Worm (Caenorhabditis elegans): ENCODE results near the gene R09E10.5.
"Not testable (repeated sequence)": the region's sequence is repeated elsewhere in the genome, so short reads cannot be mapped to it uniquely, and the experiment has no call there.

The R09E10.5 gene

ce11 chrIV:10322650-10323049 lies 20.5 kb upstream of the R09E10.5 start, which contains the start of gene R09E10.1:
TSS of gene R09E10.1 (minus strand) at chrIV:10322750.
- not testable (repeated sequence) for TF ChIP-seq cebp-2 (GFP tag; IDR thresholded peaks at IDR 0.05); cebp-1 (GFP tag; IDR thresholded peaks at IDR 0.05); cebp-1 (tag; optimal IDR thresholded peaks at IDR 0.05); ztf-22 (GFP tag; optimal IDR thresholded peaks at IDR 0.05)

- TF ChIP-seq ztf-6 (GFP tag; IDR thresholded peaks at IDR 0.05): no peak
- TF ChIP-seq snpc-4 (GFP tag; optimal IDR thresholded peaks at IDR 0.05): no peak
- no peak for TF ChIP-seq snpc-4 (tag; optimal IDR thresholded peaks at IDR 0.05)
- no peak for TF ChIP-seq lsy-27 (tag; optimal IDR thresholded peaks at IDR 0.05; ENCODE audit: borderline replicate concordance, insufficient read depth)
- no peak for TF ChIP-seq ztf-26 (tag; optimal IDR thresholded peaks at IDR 0.05)
- TF ChIP-seq ztf-25 (GFP tag; IDR thresholded peaks at IDR 0.05): no peak
- TF ChIP-seq nhr-27 (tag; optimal IDR thresholded peaks at IDR 0.05): no peak
- TF ChIP-seq ceh-91 (GFP tag; IDR thresholded peaks at IDR 0.05): no peak
- no peak for TF ChIP-seq nhr-90 (tag; optimal IDR thresholded peaks at IDR 0.05)
- TF ChIP-seq tbp1 (GFP tag; optimal IDR thresholded peaks at IDR 0.05): no peak
- TF ChIP-seq F23B12.7 (tag; optimal IDR thresholded peaks at IDR 0.05; ENCODE audit: insufficient read depth): no peak
- no peak for TF ChIP-seq aptf-3 (GFP tag; IDR thresholded peaks at IDR 0.05)
- TF ChIP-seq F10E7.11 (tag; optimal IDR thresholded peaks at IDR 0.05): no peak
- TF ChIP-seq him-1 (tag; optimal IDR thresholded peaks at IDR 0.05): no peak
- TF ChIP-seq bed-2 (GFP tag; IDR thresholded peaks at IDR 0.05): no peak
- TF ChIP-seq ZK185.1 (tag; optimal IDR thresholded peaks at IDR 0.05; ENCODE audit: poor library complexity, severe bottlenecking): no peak
Measured at ce11 chrIV:10318199-10318598, 16.1 kb upstream of the R09E10.5 start, which contains the start of gene R09E10.2. TSS of gene R09E10.2 (minus strand) at chrIV:10318299.

DNA sequence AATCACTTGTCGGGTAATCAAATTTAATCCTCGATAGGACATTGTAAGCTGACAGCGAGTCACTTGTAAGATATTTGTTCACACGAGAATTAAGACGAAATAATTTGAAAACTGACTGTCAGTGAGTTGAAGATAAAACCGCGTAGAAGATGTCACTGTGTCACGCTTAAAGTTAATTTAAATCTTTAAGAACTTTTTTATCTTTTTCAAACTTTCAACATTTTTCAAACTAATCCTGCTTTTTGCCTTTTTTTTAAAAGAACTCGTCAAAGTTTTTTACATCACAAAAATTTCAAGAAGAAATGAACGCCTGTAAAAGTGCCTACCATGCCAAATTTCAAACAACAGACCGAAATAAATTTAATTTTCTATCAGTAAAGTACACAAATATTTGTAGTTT lies 11.5 kb upstream of the R09E10.5 start, which contains the start of gene acs-18:
Gene acs-18, minus strand, starts transcription at position 101 of the 400 bp plus-strand sequence.
- TF ChIP-seq F39B2.1 (GFP tag; IDR thresholded peaks at IDR 0.05) (no peak), pbrm-1 (GFP tag; IDR thresholded peaks at IDR 0.05) (no peak), attf-5 (GFP tag; optimal IDR thresholded peaks at IDR 0.05) (no peak), mxl-1 (tag; optimal IDR thresholded peaks at IDR 0.05) (no peak), lir-1 (GFP tag; conservative IDR thresholded peaks at IDR 0.05) (no peak), B0261.1 (tag; optimal IDR thresholded peaks at IDR 0.05) (no peak), xnd-1 (tag; optimal IDR thresholded peaks at IDR 0.05) (no peak), let-526 (GFP tag; IDR thresholded peaks at IDR 0.05) (no peak), ceh-58 (GFP tag; IDR thresholded peaks at IDR 0.05) (no peak), ZK185.1 (tag; optimal IDR thresholded peaks at IDR 0.05; ENCODE audit: poor library complexity, severe bottlenecking) (no peak), repo-1 (tag; optimal IDR thresholded peaks at IDR 0.05) (no peak)

ce11 chrIV:10311115-10311514 lies 9.0 kb upstream of the R09E10.5 start:
- no peak for TF ChIP-seq ceh-91 (GFP tag; IDR thresholded peaks at IDR 0.05)
- TF ChIP-seq T26A5.8 (tag; optimal IDR thresholded peaks at IDR 0.05): no peak
- 0 out of 2 replicates have a peak, but pooled peaks have one; percentile 16 for TF ChIP-seq D2030.7 (GFP tag; IDR thresholded peaks at IDR 0.05)
- TF ChIP-seq attf-6 (GFP tag; IDR thresholded peaks at IDR 0.05): no peak
- TF ChIP-seq ZK185.1 (tag; optimal IDR thresholded peaks at IDR 0.05; ENCODE audit: poor library complexity, severe bottlenecking): peak; percentile 58
- TF ChIP-seq F33H1.4 (GFP tag; IDR thresholded peaks at IDR 0.05): no peak
- TF ChIP-seq ekl-4 (GFP tag; IDR thresholded peaks at IDR 0.05): no peak
- TF ChIP-seq ztf-28 (GFP tag; IDR thresholded peaks at IDR 0.05): no peak
- TF ChIP-seq F52B5.7 (tag; optimal IDR thresholded peaks at IDR 0.05): no peak
- TF ChIP-seq egl-18 (GFP tag; IDR thresholded peaks at IDR 0.05): no peak
- TF ChIP-seq rpc-1 (optimal IDR thresholded peaks at IDR 0.05): peak; percentile 73
- peak; percentile 93 for TF ChIP-seq rpc-1 (tag; optimal IDR thresholded peaks at IDR 0.05)
- no peak for TF ChIP-seq rec-8 (tag; optimal IDR thresholded peaks at IDR 0.05)
- no peak for TF ChIP-seq F57A8.1 (GFP tag; optimal IDR thresholded peaks at IDR 0.05)
- TF ChIP-seq K12H6.12 (tag; optimal IDR thresholded peaks at IDR 0.05): no peak
- TF ChIP-seq akir-1 (GFP tag; optimal IDR thresholded peaks at IDR 0.05): no peak
- TF ChIP-seq madf-6 (GFP tag; IDR thresholded peaks at IDR 0.05): no peak; the same call in 1 of the 2 replicates
- TF ChIP-seq dox-1 (GFP tag; IDR thresholded peaks at IDR 0.05): no peak; the same call in 1 of the 2 replicates
